Fruit fly (Drosophila melanogaster): ENCODE measurements around the gene barr.

DNA sequence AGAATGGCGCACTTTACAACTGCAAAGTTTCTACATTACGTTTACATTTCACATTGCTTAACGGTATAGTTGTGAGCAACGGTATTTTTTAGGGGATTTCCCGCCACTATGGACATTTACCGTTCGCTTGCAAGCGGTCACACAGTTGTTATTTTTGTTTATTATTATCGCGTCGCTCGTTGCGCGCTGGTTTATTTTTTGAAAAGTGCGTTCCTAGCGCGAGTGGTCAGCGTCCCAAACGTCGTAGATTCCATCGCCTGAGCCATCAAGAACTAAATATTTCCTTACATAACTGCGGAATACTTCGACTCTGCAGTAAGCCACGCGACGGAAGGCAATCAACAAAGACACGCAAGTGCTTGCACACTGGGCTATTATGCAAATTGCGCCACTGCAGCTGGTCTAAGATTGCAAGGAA is 5.1 kb upstream of the barr start, which contains the start of gene bwa:
- TF ChIP-seq ttk (optimal IDR thresholded peaks at IDR 0.05) (no peak), h (optimal IDR thresholded peaks at IDR 0.05) (no peak), Myc (optimal IDR thresholded peaks at IDR 0.05) (no peak)

Data from Kc167 (cell line).